Worm (Caenorhabditis elegans) whole organism, L4/young adult: ENCODE measurements around the gene srh-190.

ENCODE experiments used
- W03F9.2 ChIP-seq: fragments of 150-350 bp; optimal IDR thresholded peaks from 2 replicates; lab custom pipeline; 2014; ENCODE audit warnings: missing biosample characterization, missing genetic modification characterization
- dao-5 ChIP-seq: sonication (generic microtip); optimal IDR thresholded peaks from 2 replicates; lab custom pipeline; 2016; ENCODE audit warnings: missing genotype, missing genetic modification characterization, moderate library complexity, missing compliant biosample characterization
- him-1 ChIP-seq: sonication (generic microtip); optimal IDR thresholded peaks from 2 replicates; lab custom pipeline; 2016; ENCODE audit warnings: missing genotype, missing genetic modification reagents, missing genetic modification characterization, missing compliant biosample characterization

Gene srh-190

DNA sequence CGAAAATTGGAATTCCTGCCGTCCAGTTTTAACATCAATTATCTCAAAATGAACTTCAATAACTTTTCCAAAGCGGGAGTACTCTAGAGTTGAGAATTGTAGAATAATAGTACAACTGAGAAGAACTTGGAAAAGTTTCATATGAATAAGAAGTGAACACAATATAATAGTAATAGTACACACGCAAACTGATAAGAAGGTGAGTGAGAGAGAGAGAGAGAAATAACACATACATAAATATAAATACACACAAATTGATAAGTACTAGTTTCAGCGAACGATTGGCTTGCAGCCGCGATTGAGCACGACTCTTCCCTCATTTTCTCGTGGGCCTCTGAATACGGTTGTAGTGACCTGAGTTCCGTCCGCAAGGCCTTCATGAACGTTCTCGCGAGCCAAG, 13.8 kb upstream of the srh-190 start, which contains the start of gene C17E7.13:
TSS of gene C17E7.13 (minus strand) at position 176 of the 400 bp plus-strand sequence.
- no peak for TF ChIP-seq him-1 (tag; lab: Kevin White, UChicago)
- no peak for TF ChIP-seq dao-5 (tag; lab: Kevin White, UChicago)
- TF ChIP-seq W03F9.2, result no peak

DNA sequence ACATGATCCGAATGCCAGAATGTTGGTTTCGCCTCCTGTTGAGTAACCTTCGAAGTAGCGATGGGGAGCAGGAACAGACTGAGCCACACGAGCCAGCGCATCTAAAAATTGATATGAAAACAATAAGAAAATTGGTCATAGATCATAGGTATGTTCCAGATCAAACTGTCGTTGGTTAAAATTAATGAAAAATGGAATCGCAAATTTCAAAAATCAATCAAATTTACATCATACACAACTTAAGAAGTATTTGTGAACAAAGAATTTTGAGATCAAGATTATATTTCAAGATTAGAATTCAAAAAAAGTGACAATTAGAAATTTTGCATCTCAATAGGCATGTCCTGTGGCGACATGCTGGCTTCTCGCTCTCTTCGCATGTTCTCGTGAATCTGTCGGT, 12.1 kb upstream of the srh-190 start, which contains the start of gene C17E7.9:
TSS of gene C17E7.9 (minus strand) at position 101 of the 400 bp plus-strand sequence.
- TF ChIP-seq him-1 (tag; lab: Kevin White, UChicago) (no peak), dao-5 (tag; lab: Kevin White, UChicago) (no peak), W03F9.2 (no peak)

- TF ChIP-seq dao-5 (tag; lab: Kevin White, UChicago), result no peak
- no peak for TF ChIP-seq W03F9.2
- TF ChIP-seq him-1 (tag; lab: Kevin White, UChicago), result no peak
These were observed 11.0 kb upstream of the srh-190 start, which contains the start of gene C17E7.12 for ce11 chrV:3891919-3892318. TSS of gene C17E7.12 (minus strand) at chrV:3892019.

ce11 chrV:3892361-3892904, 10.5 kb upstream of the srh-190 start, which contains the start of gene C17E7.4:
TSS of gene C17E7.4 (plus strand) at chrV:3892854.
- TF ChIP-seq dao-5 (tag; lab: Kevin White, UChicago), result no peak
- TF ChIP-seq him-1 (tag; lab: Kevin White, UChicago), result no peak
- no peak for TF ChIP-seq W03F9.2

DNA sequence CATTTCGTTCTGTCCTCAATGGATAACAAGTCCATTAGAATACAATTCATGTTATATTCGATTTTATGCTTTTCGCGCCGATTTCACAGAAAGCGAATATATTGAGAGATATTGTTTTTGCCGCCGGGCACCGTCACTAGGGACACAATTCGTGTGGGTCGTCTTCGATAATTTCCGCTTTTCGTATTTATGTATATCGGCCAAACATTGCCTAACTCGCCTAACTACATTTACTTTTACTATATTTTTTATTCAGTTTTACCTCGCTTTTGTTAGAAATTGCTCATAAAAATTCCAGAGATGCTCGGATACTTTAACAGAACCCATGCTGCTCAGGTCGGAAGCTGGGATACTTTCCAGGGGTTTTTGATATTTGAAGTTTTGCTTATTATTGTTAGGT, 8.2 kb upstream of the srh-190 start, which contains the start of gene sre-9:
TSS of gene sre-9 (plus strand) at position 301 of the 400 bp plus-strand sequence.
- TF ChIP-seq W03F9.2 (no peak), dao-5 (tag; lab: Kevin White, UChicago) (no peak), him-1 (tag; lab: Kevin White, UChicago) (no peak)

ce11 chrV:3896018-3896417, 6.9 kb upstream of the srh-190 start:
- TF ChIP-seq W03F9.2 (no peak), him-1 (tag; lab: Kevin White, UChicago) (no peak), dao-5 (tag; lab: Kevin White, UChicago) (no peak)

DNA sequence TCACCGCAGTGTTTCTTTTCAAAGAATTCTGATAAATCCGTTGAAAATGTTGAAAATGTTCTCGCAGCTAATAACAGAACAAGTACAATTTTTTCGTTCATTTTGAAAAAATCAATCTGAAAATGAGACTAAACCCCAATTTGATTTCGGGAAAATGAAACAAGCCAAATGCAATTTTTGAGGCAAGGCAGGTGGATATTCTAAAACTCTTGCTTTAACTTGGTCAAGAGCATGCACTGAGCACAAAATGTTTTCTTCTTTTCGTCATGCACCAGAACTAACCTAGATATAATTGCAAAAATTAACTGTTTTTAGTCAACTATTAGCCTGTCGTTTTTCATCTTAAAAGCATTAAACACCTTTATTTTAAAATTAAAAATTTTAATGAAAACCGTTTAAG, 2.8 kb upstream of the srh-190 start, which contains the start of gene irld-22:
TSS of gene irld-22 (minus strand) at position 101 of the 400 bp plus-strand sequence.
- TF ChIP-seq him-1 (tag; lab: Kevin White, UChicago) (no peak), W03F9.2 (no peak), dao-5 (tag; lab: Kevin White, UChicago) (no peak)

ce11 chrV:3903424-3903823, 517 bp downstream of the srh-190 start:
- TF ChIP-seq dao-5 (tag; lab: Kevin White, UChicago) (no peak), him-1 (tag; lab: Kevin White, UChicago) (no peak), W03F9.2 (no peak)

- TF ChIP-seq him-1 (tag; lab: Kevin White, UChicago), result no peak
- TF ChIP-seq dao-5 (tag; lab: Kevin White, UChicago), result no peak
- no peak for TF ChIP-seq W03F9.2
These were observed 2.9 kb downstream of the srh-190 start, which contains the start of gene nhr-156 for ce11 chrV:3905841-3906240. TSS of gene nhr-156 (plus strand) at chrV:3906106.

DNA sequence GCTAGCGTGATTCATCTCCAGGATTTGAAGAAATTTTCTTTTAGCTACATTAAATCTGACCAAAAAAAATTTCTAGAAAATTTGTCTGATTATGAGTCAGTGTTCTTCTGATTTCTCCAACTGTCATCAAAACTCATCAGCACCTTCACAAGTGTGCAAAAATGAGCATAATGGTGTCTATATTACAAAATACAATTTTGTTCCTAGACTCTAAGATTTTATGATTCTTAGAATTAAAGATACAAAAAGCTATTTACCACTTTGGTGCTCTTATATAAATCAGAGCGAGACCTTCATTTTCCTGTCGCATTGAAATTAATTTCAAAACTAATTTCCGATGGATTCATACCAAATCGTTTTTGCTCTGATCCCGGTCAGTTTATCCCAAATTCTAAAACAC, 9.6 kb downstream of the srh-190 start, which contains the start of gene srx-68:
TSS of gene srx-68 (plus strand) at position 301 of the 400 bp plus-strand sequence.
- TF ChIP-seq W03F9.2, result no peak

ce11 chrV:3913131-3913530, 10.2 kb downstream of the srh-190 start:
- no peak for TF ChIP-seq dao-5 (tag; lab: Kevin White, UChicago)

DNA sequence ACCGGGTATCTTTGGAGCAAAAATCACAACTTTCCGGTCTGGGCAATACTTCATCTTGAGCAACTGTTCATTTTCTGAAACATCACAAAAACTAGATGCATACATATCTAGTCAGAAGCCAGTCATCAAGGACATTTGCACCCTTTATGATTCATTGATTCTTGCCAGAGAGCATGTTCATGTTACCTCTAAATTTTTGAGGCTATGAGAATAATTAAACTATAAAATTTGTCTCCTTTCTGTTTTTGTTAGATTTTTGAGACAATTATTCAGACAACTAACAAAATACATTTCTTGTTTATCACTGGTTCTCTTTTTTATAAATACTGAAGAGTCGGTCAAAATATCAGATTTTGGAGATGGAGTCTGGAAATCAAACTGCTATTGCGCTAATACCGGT, 13.6 kb downstream of the srh-190 start, which contains the start of gene srx-67:
TSS of gene srx-67 (plus strand) at position 301 of the 400 bp plus-strand sequence.
- TF ChIP-seq W03F9.2 (no peak), dao-5 (tag; lab: Kevin White, UChicago) (no peak), him-1 (tag; lab: Kevin White, UChicago) (no peak)

ce11 chrV:3919289-3919688, 16.4 kb downstream of the srh-190 start, which contains the start of gene srx-66:
TSS of gene srx-66 (plus strand) at chrV:3919589.
- TF ChIP-seq him-1 (tag; lab: Kevin White, UChicago) (no peak), W03F9.2 (no peak), dao-5 (tag; lab: Kevin White, UChicago) (no peak)

ce11 chrV:3921635-3922034, 18.7 kb downstream of the srh-190 start, which contains the start of gene srx-65:
TSS of gene srx-65 (plus strand) at chrV:3921935.
- no peak for TF ChIP-seq W03F9.2
- no peak for TF ChIP-seq him-1 (tag; lab: Kevin White, UChicago)
- TF ChIP-seq dao-5 (tag; lab: Kevin White, UChicago), result no peak

- TF ChIP-seq W03F9.2 (no peak), him-1 (tag; lab: Kevin White, UChicago) (no peak), dao-5 (tag; lab: Kevin White, UChicago) (no peak)
These were observed 19.6 kb downstream of the srh-190 start for ce11 chrV:3922547-3922946.
